Fruit fly (Drosophila melanogaster) whole organism, embryonic: ENCODE measurements around the gene tra.

Experiments
- ATbp ChIP-seq: fragments of 200-800 bp; sonication (Bioruptor generic); optimal IDR thresholded peaks from 2 replicates; lab custom pipeline; 2017; ENCODE audit warnings: missing biosample characterization, mild to moderate bottlenecking, missing genetic modification characterization, missing genetic modification reagents
- Bdp1 ChIP-seq: fragments of 200-800 bp; sonication (Bioruptor generic); optimal IDR thresholded peaks from 3 replicates; lab custom pipeline; 2016; ENCODE audit warnings: missing biosample characterization, missing genetic modification characterization
- CG10274 ChIP-seq: fragments of 200-800 bp; sonication (Bioruptor generic); optimal IDR thresholded peaks from 3 replicates; lab custom pipeline; 2017; ENCODE audit warnings: missing biosample characterization, mild to moderate bottlenecking, missing genetic modification characterization
- CG10431 ChIP-seq: fragments of 200-800 bp; sonication (Bioruptor generic); optimal IDR thresholded peaks from 3 replicates; lab custom pipeline; 2018; ENCODE audit warnings: missing biosample characterization, mild to moderate bottlenecking, missing genetic modification characterization
- CG10543 ChIP-seq: fragments of 200-800 bp; sonication (Bioruptor generic); optimal IDR thresholded peaks from 3 replicates; lab custom pipeline; 2017; ENCODE audit warnings: missing biosample characterization, mild to moderate bottlenecking, missing genetic modification characterization, moderate library complexity
- CG12219 ChIP-seq: fragments of 200-800 bp; sonication (Bioruptor generic); optimal IDR thresholded peaks from 3 replicates; lab custom pipeline; 2018; ENCODE audit warnings: missing biosample characterization, mild to moderate bottlenecking, missing genetic modification characterization
- CG12659 ChIP-seq: fragments of 200-800 bp; sonication (Bioruptor generic); optimal IDR thresholded peaks from 3 replicates; lab custom pipeline; 2017; ENCODE audit warnings: mild to moderate bottlenecking, missing biosample characterization, missing genetic modification reagents, missing genetic modification characterization
- CG14441 ChIP-seq: fragments of 200-800 bp; sonication (Bioruptor generic); IDR thresholded peaks from 2 replicates; pipeline ENCODE4 v1.3.6; 2022; ENCODE audit warnings: missing biosample characterization, missing genetic modification characterization
- CG15011 ChIP-seq: fragments of 200-800 bp; sonication (Bioruptor generic); optimal IDR thresholded peaks from 3 replicates; lab custom pipeline; 2018; ENCODE audit warnings: missing biosample characterization, mild to moderate bottlenecking, missing genetic modification characterization
- CG1529 ChIP-seq: fragments of 200-800 bp; sonication (Bioruptor generic); optimal IDR thresholded peaks from 3 replicates; lab custom pipeline; 2018; ENCODE audit warnings: missing biosample characterization, missing genetic modification characterization
- CG15696 ChIP-seq: fragments of 200-800 bp; sonication (Bioruptor generic); optimal IDR thresholded peaks from 2 replicates; lab custom pipeline; 2019; ENCODE audit warnings: missing biosample characterization, mild to moderate bottlenecking, missing genetic modification characterization, moderate library complexity
- CG1602 ChIP-seq: fragments of 200-800 bp; sonication (Bioruptor generic); optimal IDR thresholded peaks from 3 replicates; lab custom pipeline; 2016; ENCODE audit warnings: missing biosample characterization, missing genetic modification characterization
- CG17912 ChIP-seq: fragments of 200-800 bp; sonication (Bioruptor generic); optimal IDR thresholded peaks from 2 replicates; lab custom pipeline; 2018; ENCODE audit warnings: missing biosample characterization, mild to moderate bottlenecking, missing genetic modification characterization
- CG2678 ChIP-seq: fragments of 200-800 bp; sonication (Bioruptor generic); optimal IDR thresholded peaks from 3 replicates; lab custom pipeline; 2019; ENCODE audit warnings: missing biosample characterization, mild to moderate bottlenecking, missing genetic modification characterization, moderate library complexity
- CG2712 ChIP-seq: fragments of 200-800 bp; optimal IDR thresholded peaks from 3 replicates; lab custom pipeline; 2019; ENCODE audit warnings: missing biosample characterization, mild to moderate bottlenecking, missing genetic modification characterization, moderate library complexity
- CG32767 ChIP-seq: fragments of 200-800 bp; sonication (Bioruptor generic); IDR thresholded peaks from 2 replicates; pipeline ENCODE4 v1.3.6; 2022; ENCODE audit warnings: missing biosample characterization, missing genetic modification characterization
- CG3407 ChIP-seq: fragments of 200-800 bp; sonication (Bioruptor generic); optimal IDR thresholded peaks from 2 replicates; lab custom pipeline; 2018; ENCODE audit warnings: missing biosample characterization, mild to moderate bottlenecking, missing genetic modification characterization
- CG3726 ChIP-seq: fragments of 200-800 bp; sonication (Bioruptor generic); IDR thresholded peaks from 3 replicates; pipeline ENCODE4, ENCODE4 v1.3.6; 2022; ENCODE audit warnings: missing biosample characterization, missing genetic modification characterization
- CG4360 ChIP-seq: fragments of 200-800 bp; sonication (Bioruptor generic); IDR thresholded peaks from 2 replicates; pipeline ENCODE4 v1.3.6; 2022; ENCODE audit warnings: missing biosample characterization, missing genetic modification characterization
- CG9609 ChIP-seq: fragments of 200-800 bp; sonication (Bioruptor generic); optimal IDR thresholded peaks from 3 replicates; lab custom pipeline; 2016; ENCODE audit warnings: missing biosample characterization, missing genetic modification characterization
- CG9932 ChIP-seq: fragments of 200-800 bp; sonication (Bioruptor generic); IDR thresholded peaks from 2 replicates; pipeline ENCODE4 v1.3.6; 2022; ENCODE audit warnings: missing biosample characterization, missing genetic modification characterization
- Dp ChIP-seq: fragments of 200-800 bp; sonication (Bioruptor generic); optimal IDR thresholded peaks from 2 replicates; lab custom pipeline; 2018; ENCODE audit warnings: missing biosample characterization, mild to moderate bottlenecking, missing genetic modification characterization, moderate library complexity
- Kr ChIP-seq: fragments of 200-800 bp; sonication (Bioruptor generic); optimal IDR thresholded peaks from 2 replicates; lab custom pipeline; 2017; ENCODE audit warnings: missing biosample characterization, mild to moderate bottlenecking, missing genetic modification characterization
- NC2β ChIP-seq: fragments of 200-800 bp; sonication (Bioruptor generic); optimal IDR thresholded peaks from 2 replicates; lab custom pipeline; 2016; ENCODE audit warnings: missing biosample characterization, missing genetic modification characterization
- NFAT ChIP-seq: fragments of 200-800 bp; sonication (Bioruptor generic); IDR thresholded peaks from 2 replicates; pipeline ENCODE4 v1.3.6; 2022; ENCODE audit warnings: missing biosample characterization, missing genetic modification characterization
- Poxn ChIP-seq: fragments of 200-800 bp; sonication (Bioruptor generic); IDR thresholded peaks from 2 replicates; pipeline ENCODE4 v1.3.6; 2022; ENCODE audit warnings: missing biosample characterization, missing genetic modification characterization
- Ptx1 ChIP-seq: fragments of 200-800 bp; sonication (Bioruptor generic); IDR thresholded peaks from 2 replicates; pipeline ENCODE4 v1.3.6; 2022; ENCODE audit warnings: missing biosample characterization, missing genetic modification characterization
- Rx ChIP-seq: fragments of 200-800 bp; sonication (Bioruptor generic); IDR thresholded peaks from 2 replicates; pipeline ENCODE4 v1.3.6; 2022; ENCODE audit warnings: missing biosample characterization, missing genetic modification characterization
- TFAM ChIP-seq: fragments of 200-800 bp; sonication (Bioruptor generic); optimal IDR thresholded peaks from 2 replicates; lab custom pipeline; 2017; ENCODE audit warnings: missing biosample characterization, missing genetic modification characterization, inconsistent platforms
- Tbp ChIP-seq: fragments of >200 bp; optimal IDR thresholded peaks from 2 replicates; lab custom pipeline; 2018; ENCODE audit warnings: missing biosample characterization, missing genetic modification characterization
- Trl ChIP-seq, 3 experiments: fragments of >200 bp in 2 of 3; fragments of 200-800 bp in 1 of 3; sonication (Bioruptor generic) in 1 of 3; optimal IDR thresholded peaks; 2 replicates in 1 of 3; 3 replicates in 2 of 3; lab custom pipeline; 2016 to 2017; ENCODE audit warnings: missing biosample characterization in 1 of 3, missing genetic modification characterization in 1 of 3
- Usf ChIP-seq: fragments of 200-800 bp; sonication (Bioruptor generic); optimal IDR thresholded peaks from 2 replicates; lab custom pipeline; 2017; ENCODE audit warnings: missing genotype, missing biosample characterization, missing genetic modification characterization
- al ChIP-seq: fragments of 200-800 bp; sonication (Bioruptor generic); IDR thresholded peaks from 2 replicates; pipeline ENCODE4 v1.3.6; 2022; ENCODE audit warnings: missing biosample characterization, missing genetic modification characterization
- chinmo ChIP-seq: fragments of 200-800 bp; sonication (Bioruptor generic); IDR thresholded peaks from 4 replicates; pipeline ENCODE4 v1.3.6; 2022; ENCODE audit warnings: missing biosample characterization, missing genetic modification characterization; ENCODE audit not compliant: partially characterized antibody
- chm ChIP-seq: fragments of 200-800 bp; sonication (Bioruptor generic); IDR thresholded peaks from 2 replicates; pipeline ENCODE4 v1.3.6; 2022; ENCODE audit warnings: missing biosample characterization, missing genetic modification characterization
- danr ChIP-seq: fragments of 200-800 bp; sonication (Bioruptor generic); IDR thresholded peaks from 2 replicates; pipeline ENCODE4 v1.3.6; 2022; ENCODE audit warnings: missing biosample characterization, missing genetic modification characterization
- dysf ChIP-seq: fragments of 200-800 bp; sonication (Bioruptor generic); IDR thresholded peaks from 3 replicates; pipeline ENCODE4 v1.3.6; 2022; ENCODE audit warnings: missing biosample characterization, missing genetic modification characterization
- fu2 ChIP-seq: fragments of 200-800 bp; sonication (Bioruptor generic); optimal IDR thresholded peaks from 2 replicates; lab custom pipeline; 2016; ENCODE audit warnings: missing biosample characterization, missing genetic modification characterization
- gce ChIP-seq: fragments of 200-800 bp; sonication (Bioruptor generic); IDR thresholded peaks from 3 replicates; pipeline ENCODE4 v1.3.6; 2022; ENCODE audit warnings: missing biosample characterization, missing genetic modification characterization
- gem ChIP-seq: fragments of 200-800 bp; sonication (Bioruptor generic); optimal IDR thresholded peaks from 2 replicates; lab custom pipeline; 2019; ENCODE audit warnings: missing biosample characterization, mild to moderate bottlenecking, missing genetic modification characterization, moderate library complexity
- hbn ChIP-seq: fragments of 200-800 bp; sonication (Bioruptor generic); IDR thresholded peaks from 2 replicates; pipeline ENCODE4 v1.3.6; 2022; ENCODE audit warnings: missing biosample characterization, missing genetic modification characterization; ENCODE audit not compliant: partially characterized antibody
- kni ChIP-seq: fragments of 200-800 bp; sonication (Bioruptor generic); optimal IDR thresholded peaks from 3 replicates; lab custom pipeline; 2017; ENCODE audit warnings: mild to moderate bottlenecking, missing biosample characterization, missing genetic modification reagents, missing genetic modification characterization
- oc ChIP-seq: fragments of 200-800 bp; sonication (Bioruptor generic); optimal IDR thresholded peaks from 2 replicates; lab custom pipeline; 2018; ENCODE audit warnings: missing biosample characterization, mild to moderate bottlenecking, missing genetic modification characterization, moderate library complexity
- pita ChIP-seq: fragments of 200-800 bp; sonication (Bioruptor generic); optimal IDR thresholded peaks from 2 replicates; lab custom pipeline; 2017; ENCODE audit warnings: missing biosample characterization, mild to moderate bottlenecking, missing genetic modification characterization
- rib ChIP-seq: fragments of 200-800 bp; sonication (Bioruptor generic); IDR thresholded peaks from 2 replicates; pipeline ENCODE4 v1.3.6; 2022; ENCODE audit warnings: missing biosample characterization, missing genetic modification characterization
- salm ChIP-seq: fragments of 200-800 bp; sonication (Bioruptor generic); optimal IDR thresholded peaks from 2 replicates; lab custom pipeline; 2018; ENCODE audit warnings: missing biosample characterization, mild to moderate bottlenecking, missing genetic modification characterization
- tup ChIP-seq: fragments of 200-800 bp; sonication (Bioruptor generic); optimal IDR thresholded peaks from 2 replicates; lab custom pipeline; 2016; ENCODE audit warnings: missing biosample characterization, mild to moderate bottlenecking, missing genetic modification characterization, moderate library complexity
- unpg ChIP-seq: fragments of 200-800 bp; sonication (Bioruptor generic); optimal IDR thresholded peaks from 3 replicates; lab custom pipeline; 2018; ENCODE audit warnings: missing biosample characterization, mild to moderate bottlenecking, missing genetic modification characterization, moderate library complexity
- wor ChIP-seq: fragments of 200-800 bp; sonication (Bioruptor generic); IDR thresholded peaks from 2 replicates; pipeline ENCODE4 v1.3.6; 2022; ENCODE audit warnings: missing biosample characterization, missing genetic modification characterization
- z ChIP-seq: fragments of 200-800 bp; sonication (Bioruptor generic); IDR thresholded peaks from 3 replicates; pipeline ENCODE4 v1.3.6; 2022; ENCODE audit warnings: missing biosample characterization, missing genetic modification characterization
- zf30C ChIP-seq: fragments of 200-800 bp; sonication (Bioruptor generic); optimal IDR thresholded peaks from 3 replicates; lab custom pipeline; 2018; ENCODE audit warnings: missing biosample characterization, mild to moderate bottlenecking, missing genetic modification characterization

The tra gene

DNA sequence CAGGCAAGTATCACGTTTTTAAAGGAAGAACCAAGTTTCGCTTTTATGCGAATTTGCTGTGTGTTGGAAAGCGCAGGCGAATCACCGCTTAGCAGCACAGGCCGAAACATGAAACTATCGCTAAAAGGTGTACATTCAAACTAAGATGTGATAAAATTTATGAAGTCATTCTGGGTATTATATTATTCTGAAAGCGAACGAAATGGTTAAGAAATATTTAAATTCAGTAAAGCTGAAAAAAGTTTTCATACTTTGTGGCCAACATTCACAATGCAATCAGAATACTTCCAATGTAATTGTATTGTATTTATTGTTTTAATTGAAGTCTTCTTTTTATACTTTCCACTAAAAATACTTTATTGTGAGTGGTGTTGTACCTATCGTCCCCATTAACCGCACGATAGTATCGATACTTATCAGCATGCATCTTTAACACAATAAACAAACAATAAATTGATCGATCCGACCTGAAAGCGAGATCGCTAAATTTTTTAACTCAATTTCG, 9.6 kb downstream of the tra start, which contains the start of gene Smn (continued):
- TF ChIP-seq TFAM (GFP tag; lab: Kevin White, UChicago) (no peak), CG17912 (GFP tag; lab: Kevin White, UChicago) (no peak), chinmo (GFP tag; lab: Robert Waterston, UW) (peak; percentile 78; the same call in 2 of the 4 replicates), kni (GFP tag; lab: Kevin White, UChicago) (peak; percentile 35), NC2β (GFP tag; lab: Kevin White, UChicago) (peak; percentile 38), Tbp (peak; percentile 40), CG3726 (GFP tag; lab: Robert Waterston, UW) (no peak), CG9609 (peak; percentile 36), zf30C (no peak), pita (GFP tag; lab: Kevin White, UChicago) (no peak), ATbp (GFP tag; lab: Kevin White, UChicago) (no peak), CG14441 (GFP tag; lab: Robert Waterston, UW) (no peak), CG1529 (GFP tag; lab: Kevin White, UChicago) (no peak), CG12219 (GFP tag; lab: Kevin White, UChicago) (no peak), CG32767 (GFP tag; lab: Robert Waterston, UW) (no peak), CG1602 (GFP tag; lab: Kevin White, UChicago) (peak; percentile 33), fu2 (GFP tag; lab: Kevin White, UChicago) (peak; percentile 51), hbn (peak; percentile 77), Rx (GFP tag; lab: Robert Waterston, UW) (no peak), Usf (GFP tag; lab: Kevin White, UChicago) (no peak), Poxn (GFP tag; lab: Robert Waterston, UW) (peak; percentile 46; the same call in 1 of the 2 replicates), chm (GFP tag; lab: Robert Waterston, UW) (no peak), salm (tag; lab: Kevin White, UChicago) (no peak), dysf (no peak), al (GFP tag; lab: Robert Waterston, UW) (peak; percentile 44; the same call in 1 of the 2 replicates), CG10274 (no peak), z (GFP tag; lab: Robert Waterston, UW) (no peak), tup (GFP tag; lab: Kevin White, UChicago) (no peak), Bdp1 (peak; percentile 22), Trl (optimal IDR thresholded peaks at IDR 0.05; lab: Kevin White, UChicago) (no peak), Trl (GFP tag; optimal IDR thresholded peaks at IDR 0.05; lab: Kevin White, UChicago) (peak; percentile 47), wor (GFP tag; lab: Robert Waterston, UW) (no peak), CG9932 (GFP tag; lab: Robert Waterston, UW) (peak; percentile 71), gem (tag; lab: Kevin White, UChicago) (peak; percentile 69), rib (GFP tag; lab: Robert Waterston, UW) (no peak), Kr (GFP tag; lab: Kevin White, UChicago) (no peak), CG4360 (GFP tag; lab: Robert Waterston, UW) (no peak), CG10543 (GFP tag; lab: Kevin White, UChicago) (peak; percentile 46), gce (no peak), Ptx1 (no peak; the same call in 1 of the 2 replicates), CG3407 (peak; percentile 34), Dp (GFP tag; lab: Kevin White, UChicago) (peak; percentile 45), CG10431 (no peak), unpg (GFP tag; lab: Kevin White, UChicago) (peak; percentile 31), danr (no peak), NFAT (GFP tag; lab: Robert Waterston, UW) (peak; percentile 43; the same call in 1 of the 2 replicates), CG15696 (peak; percentile 21), oc (tag; lab: Kevin White, UChicago) (no peak), CG12659 (peak; percentile 81), CG15011 (no peak), CG2678 (tag; lab: Kevin White, UChicago) (peak; percentile 59), CG2712 (tag; lab: Kevin White, UChicago) (peak; percentile 50)
